Worm (Caenorhabditis elegans) whole organism, young adult: ENCODE results near the gene F20D1.3.

Experiments used
- B0019.2 ChIP-seq: fragments of 200-800 bp; sonication (Bioruptor generic); conservative IDR thresholded peaks from 2 replicates; pipeline ENCODE4 v1.3.6; 2022; ENCODE audit warnings: missing genetic modification reagents, missing genetic modification characterization, missing compliant biosample characterization
- C06A6.2 ChIP-seq: fragments of 200-800 bp; sonication (Bioruptor generic); conservative IDR thresholded peaks from 2 replicates; pipeline ENCODE4 v1.3.6; 2022; ENCODE audit warnings: missing genetic modification characterization, missing compliant biosample characterization
- F49E8.2 ChIP-seq: sonication (generic microtip); optimal IDR thresholded peaks from 3 replicates; lab custom pipeline; 2017; ENCODE audit warnings: missing genetic modification characterization, mild to moderate bottlenecking, missing compliant biosample characterization, antibody characterized with exemption, moderate library complexity; ENCODE audit not compliant: insufficient read depth
- K12H6.12 ChIP-seq: fragments of 200-800 bp; sonication (Bioruptor generic); optimal IDR thresholded peaks from 2 replicates; lab custom pipeline; 2018; ENCODE audit warnings: mild to moderate bottlenecking, missing genetic modification characterization, missing compliant biosample characterization
- Y53G8AR.9 ChIP-seq: fragments of 200-800 bp; sonication (Bioruptor generic); conservative IDR thresholded peaks from 2 replicates; pipeline ENCODE4 v1.3.6; 2022; ENCODE audit warnings: missing genetic modification reagents, missing genetic modification characterization, missing compliant biosample characterization
- akir-1 ChIP-seq: fragments of 200-800 bp; sonication (Bioruptor generic); optimal IDR thresholded peaks from 2 replicates; lab custom pipeline; 2018; ENCODE audit warnings: mild to moderate bottlenecking, missing genetic modification characterization, moderate library complexity, missing compliant biosample characterization
- cebp-2 ChIP-seq: fragments of 200-800 bp; sonication (Bioruptor generic); IDR thresholded peaks from 2 replicates; pipeline ENCODE4 v1.3.6; 2022; ENCODE audit warnings: missing genetic modification characterization, missing compliant biosample characterization
- ceh-79 ChIP-seq: sonication (generic microtip); optimal IDR thresholded peaks from 2 replicates; lab custom pipeline; 2017; ENCODE audit warnings: mild to moderate bottlenecking, missing genetic modification characterization, missing compliant biosample characterization
- chd-7 ChIP-seq: sonication (generic microtip); optimal IDR thresholded peaks from 2 replicates; lab custom pipeline; 2016; ENCODE audit warnings: mild to moderate bottlenecking, missing genetic modification characterization, moderate library complexity, missing compliant biosample characterization
- die-1 ChIP-seq: sonication (generic microtip); optimal IDR thresholded peaks from 2 replicates; lab custom pipeline; 2016; ENCODE audit warnings: missing genotype, mild to moderate bottlenecking, missing genetic modification characterization, missing compliant biosample characterization
- fkh-3 ChIP-seq: sonication (generic microtip); optimal IDR thresholded peaks from 2 replicates; lab custom pipeline; 2016; ENCODE audit warnings: mild to moderate bottlenecking, missing genetic modification characterization, missing compliant biosample characterization
- hmg-1.2 ChIP-seq: fragments of 200-800 bp; sonication (Bioruptor generic); IDR thresholded peaks from 2 replicates; pipeline ENCODE4 v1.3.6; 2022; ENCODE audit warnings: missing genetic modification reagents, missing genetic modification characterization, missing compliant biosample characterization
- hmg-20 ChIP-seq: fragments of 200-800 bp; sonication (Bioruptor generic); IDR thresholded peaks from 2 replicates; pipeline ENCODE4 v1.3.6; 2022; ENCODE audit warnings: missing genetic modification reagents, missing genetic modification characterization, missing compliant biosample characterization
- lag-1 ChIP-seq: fragments of 200-800 bp; sonication (Bioruptor generic); IDR thresholded peaks from 2 replicates; pipeline ENCODE4 v1.3.6; 2022; ENCODE audit warnings: missing genetic modification reagents, missing genetic modification characterization, missing compliant biosample characterization
- lin-40 ChIP-seq: sonication (generic microtip); optimal IDR thresholded peaks from 2 replicates; lab custom pipeline; 2016; ENCODE audit warnings: missing genetic modification characterization, mild to moderate bottlenecking, missing compliant biosample characterization, missing genotype, missing genetic modification reagents
- lin-54 ChIP-seq: fragments of 200-800 bp; sonication (Bioruptor generic); optimal IDR thresholded peaks from 2 replicates; lab custom pipeline; 2018; ENCODE audit warnings: mild to moderate bottlenecking, missing genetic modification characterization, missing compliant biosample characterization
- lsl-1 ChIP-seq: fragments of 200-800 bp; sonication (Bioruptor generic); optimal IDR thresholded peaks from 2 replicates; lab custom pipeline; 2018; ENCODE audit warnings: mild to moderate bottlenecking, missing genetic modification characterization, moderate library complexity, missing compliant biosample characterization
- mes-4 ChIP-seq: sonication (generic microtip); optimal IDR thresholded peaks from 2 replicates; lab custom pipeline; 2016; ENCODE audit warnings: missing genotype, missing genetic modification characterization, missing compliant biosample characterization
- nfya-2 ChIP-seq: fragments of 200-800 bp; sonication (Bioruptor generic); IDR thresholded peaks from 2 replicates; pipeline ENCODE4 v1.3.6; 2022; ENCODE audit warnings: missing genetic modification reagents, missing genetic modification characterization, missing compliant biosample characterization
- nfyb-1 ChIP-seq: fragments of 200-800 bp; sonication (Bioruptor generic); IDR thresholded peaks from 2 replicates; pipeline ENCODE4 v1.3.6; 2022; ENCODE audit warnings: missing genetic modification reagents, missing genetic modification characterization, missing compliant biosample characterization
- nhr-80 ChIP-seq: sonication (generic microtip); optimal IDR thresholded peaks from 2 replicates; lab custom pipeline; 2016; ENCODE audit warnings: missing genetic modification characterization, missing compliant biosample characterization
- pbrm-1 ChIP-seq: fragments of 200-800 bp; sonication (Bioruptor generic); IDR thresholded peaks from 2 replicates; pipeline ENCODE4 v1.3.6; 2022; ENCODE audit warnings: missing genetic modification reagents, missing genetic modification characterization, missing compliant biosample characterization
- pha-4 ChIP-seq: fragments of 150-350 bp; sonication (generic microtip); optimal IDR thresholded peaks from 2 replicates; lab custom pipeline; 2014; ENCODE audit warnings: missing biosample characterization, missing genetic modification reagents, missing genetic modification characterization
- rec-8 ChIP-seq, 2 experiments: sonication (generic microtip); optimal IDR thresholded peaks; 2 replicates each; lab custom pipeline; 2016; ENCODE audit warnings: mild to moderate bottlenecking in 2 of 2, missing genetic modification characterization in 2 of 2, missing genetic modification reagents in 2 of 2, missing genotype in 2 of 2, missing biosample characterization in 1 of 2, missing compliant biosample characterization in 1 of 2, moderate library complexity in 1 of 2
- repo-1 ChIP-seq: sonication (generic microtip); optimal IDR thresholded peaks from 2 replicates; lab custom pipeline; 2017; ENCODE audit warnings: mild to moderate bottlenecking, missing genetic modification characterization, missing compliant biosample characterization
- snpc-1.1 ChIP-seq: sonication (generic microtip); optimal IDR thresholded peaks from 2 replicates; lab custom pipeline; 2017; ENCODE audit warnings: missing genetic modification characterization, mild to moderate bottlenecking, missing compliant biosample characterization, antibody characterized with exemption, moderate library complexity, missing genotype, missing genetic modification reagents; ENCODE audit not compliant: insufficient read depth
- snpc-4 ChIP-seq, 5 experiments: fragments of 150-350 bp in 1 of 5; sonication (generic microtip) in 4 of 5; optimal IDR thresholded peaks; 2 replicates each; lab custom pipeline; 2014 to 2018; ENCODE audit warnings: missing genetic modification characterization in 5 of 5, missing biosample characterization in 3 of 5, antibody characterized with exemption in 2 of 5, mild to moderate bottlenecking in 2 of 5, missing compliant biosample characterization in 2 of 5, missing genotype in 2 of 5, moderate library complexity in 2 of 5, missing genetic modification reagents in 1 of 5
- somi-1 ChIP-seq: fragments of 200-800 bp; sonication (Bioruptor generic); optimal IDR thresholded peaks from 2 replicates; lab custom pipeline; 2018; ENCODE audit warnings: mild to moderate bottlenecking, missing genetic modification characterization, missing compliant biosample characterization
- tbp1 ChIP-seq: fragments of 200-800 bp; sonication (Bioruptor generic); optimal IDR thresholded peaks from 2 replicates; lab custom pipeline; 2018; ENCODE audit warnings: mild to moderate bottlenecking, missing genetic modification characterization, missing compliant biosample characterization
- tbx-9 ChIP-seq: sonication (generic microtip); optimal IDR thresholded peaks from 2 replicates; lab custom pipeline; 2016; ENCODE audit warnings: borderline replicate concordance, missing genetic modification characterization, inconsistent platforms, missing compliant biosample characterization
- unc-130 ChIP-seq: sonication (generic microtip); optimal IDR thresholded peaks from 2 replicates; lab custom pipeline; 2016; ENCODE audit warnings: missing genetic modification reagents, missing genetic modification characterization, missing compliant biosample characterization
- unc-62 ChIP-seq: fragments of 150-350 bp; optimal IDR thresholded peaks from 2 replicates; lab custom pipeline; 2014; ENCODE audit warnings: missing biosample characterization, missing genetic modification reagents, missing genetic modification characterization
- zim-3 ChIP-seq: sonication (generic microtip); optimal IDR thresholded peaks from 2 replicates; lab custom pipeline; 2017; ENCODE audit warnings: mild to moderate bottlenecking, missing genetic modification characterization, moderate library complexity, missing compliant biosample characterization
- ztf-26 ChIP-seq: sonication (generic microtip); optimal IDR thresholded peaks from 2 replicates; lab custom pipeline; 2017; ENCODE audit warnings: missing genetic modification characterization, missing compliant biosample characterization
- ztf-28 ChIP-seq: fragments of 200-800 bp; sonication (Bioruptor generic); IDR thresholded peaks from 2 replicates; pipeline ENCODE4 v1.3.6; 2022; ENCODE audit warnings: missing genetic modification reagents, missing genetic modification characterization, missing compliant biosample characterization

F20D1.3 gene

ce11 chrX:14991280-14991679 lies 15.4 kb downstream of the F20D1.3 start, which contains the start of gene iglr-1:
Gene iglr-1, minus strand, starts transcription at chrX:14991380.
- TF ChIP-seq repo-1, result no peak
- no peak for TF ChIP-seq fkh-3
- TF ChIP-seq ztf-26 (tag; lab: Kevin White, UChicago), result no peak

- TF ChIP-seq die-1 (tag; lab: Kevin White, UChicago), result no peak
- TF ChIP-seq tbp1 (GFP tag; lab: Kevin White, UChicago), result no peak
- no peak for TF ChIP-seq snpc-1.1 (tag; lab: Kevin White, UChicago)
- no peak for TF ChIP-seq hmg-1.2
- TF ChIP-seq cebp-2, result no peak
- no peak for TF ChIP-seq zim-3 (tag; lab: Kevin White, UChicago)
- no peak for TF ChIP-seq rec-8 (tag; optimal IDR thresholded peaks at IDR 0.05; lab: Kevin White, UChicago)
- TF ChIP-seq lag-1 (GFP tag; lab: Robert Waterston, UW), result no peak
- no peak for TF ChIP-seq lsl-1
- no peak for TF ChIP-seq C06A6.2 (GFP tag; lab: Robert Waterston, UW)
- TF ChIP-seq K12H6.12, result no peak
- no peak for TF ChIP-seq ztf-28 (GFP tag; lab: Robert Waterston, UW)
- TF ChIP-seq lin-54 (GFP tag; lab: Kevin White, UChicago), result no peak
- no peak for TF ChIP-seq hmg-20
- TF ChIP-seq somi-1, result no peak
- TF ChIP-seq F49E8.2 (tag; lab: Kevin White, UChicago), result no peak
- TF ChIP-seq pbrm-1 (GFP tag; lab: Robert Waterston, UW), result no peak
- TF ChIP-seq unc-130 (GFP tag; lab: Kevin White, UChicago), result no peak
- TF ChIP-seq nfya-2 (GFP tag; lab: Robert Waterston, UW), result no peak
- no peak for TF ChIP-seq ceh-79 (tag; lab: Kevin White, UChicago)
These were observed 17.8 kb downstream of the F20D1.3 start for ce11 chrX:14993744-14994143.

- TF ChIP-seq hmg-20, result no peak
- no peak for TF ChIP-seq lin-40 (tag; lab: Kevin White, UChicago)
- TF ChIP-seq Y53G8AR.9 (GFP tag; lab: Robert Waterston, UW), result no peak
- no peak for TF ChIP-seq nhr-80 (tag; lab: Kevin White, UChicago)
- no peak for TF ChIP-seq pha-4
- no peak for TF ChIP-seq akir-1 (GFP tag; lab: Kevin White, UChicago)
- TF ChIP-seq zim-3 (tag; lab: Kevin White, UChicago), result no peak
- no peak for TF ChIP-seq unc-62 (GFP tag; lab: Kevin White, UChicago)
- no peak for TF ChIP-seq lin-54 (GFP tag; lab: Kevin White, UChicago)
- no peak for TF ChIP-seq F49E8.2 (tag; lab: Kevin White, UChicago)
- no peak for TF ChIP-seq nfya-2 (GFP tag; lab: Robert Waterston, UW)
- no peak for TF ChIP-seq nfyb-1 (GFP tag; lab: Robert Waterston, UW)
- TF ChIP-seq B0019.2 (GFP tag; lab: Robert Waterston, UW), result no peak
- TF ChIP-seq mes-4 (tag; lab: Kevin White, UChicago), result no peak
- TF ChIP-seq tbx-9 (tag; lab: Kevin White, UChicago), result no peak
- TF ChIP-seq chd-7, result no peak
- no peak for TF ChIP-seq snpc-1.1 (tag; lab: Kevin White, UChicago)
- no peak for TF ChIP-seq snpc-4 (GFP tag; optimal IDR thresholded peaks at IDR 0.05; lab: Kevin White, UChicago)
- TF ChIP-seq snpc-4 (tag; optimal IDR thresholded peaks at IDR 0.05; lab: Kevin White, UChicago), result no peak
- TF ChIP-seq, all 124 proteins: peak for 0
These were observed 23.2 kb downstream of the F20D1.3 start, which contains the start of gene cutl-3 for ce11 chrX:14999101-14999500. Gene cutl-3, minus strand, starts transcription at chrX:14999201.
